Worm (Caenorhabditis elegans): ENCODE measurements around the gene sos-1.

- TF ChIP-seq ceh-39 (tag; optimal IDR thresholded peaks at IDR 0.05) (no peak), drap-1 (GFP tag; optimal IDR thresholded peaks at IDR 0.05) (no peak), blmp-1 (tag; optimal IDR thresholded peaks at IDR 0.05) (no peak), ces-1 (GFP tag; optimal IDR thresholded peaks at IDR 0.05) (no peak), mep-1 (tag; optimal IDR thresholded peaks at IDR 0.05) (no peak)
These were observed 40.3 kb downstream of the sos-1 start for ce11 chrV:4508772-4509171.
